Fruit fly (Drosophila melanogaster) whole organism: ENCODE measurements around the gene Osi6.

ENCODE experiments used
- CG8478 ChIP-seq: fragments of >200 bp; optimal IDR thresholded peaks from 2 replicates; lab custom pipeline; 2018; ENCODE audit warnings: inconsistent platforms
- Dll ChIP-seq: fragments of >200 bp; optimal IDR thresholded peaks from 2 replicates; lab custom pipeline; 2017
- EcR ChIP-seq, 2 experiments: fragments of >200 bp; optimal IDR thresholded peaks; 2 replicates each; lab custom pipeline; 2017; ENCODE audit warnings: missing biosample characterization in 2 of 2, missing genetic modification characterization in 2 of 2, missing genetic modification reagents in 2 of 2
- pan ChIP-seq: fragments of >200 bp; optimal IDR thresholded peaks from 2 replicates; lab custom pipeline; 2017
- psq ChIP-seq: fragments of >200 bp; optimal IDR thresholded peaks from 2 replicates; lab custom pipeline; 2017

- no peak for TF ChIP-seq pan (lab: Kevin White, UChicago)
- no peak for TF ChIP-seq psq (lab: Kevin White, UChicago)
- no peak for TF ChIP-seq Dll (lab: Kevin White, UChicago)
- TF ChIP-seq CG8478 (lab: Kevin White, UChicago) = no peak
- TF ChIP-seq EcR (GFP tag; optimal IDR thresholded peaks at IDR 0.05; lab: Kevin White, UChicago) = no peak
Measured at dm6 chr3R:6263658-6264057, 29.1 kb downstream of the Osi6 start, which contains the start of gene Osi10a.
